Fruit fly (Drosophila melanogaster) whole organism, embryonic: ENCODE data around the gene hd.

Experiments
- Blimp-1 ChIP-seq: fragments of 200-800 bp; sonication (Bioruptor generic); optimal IDR thresholded peaks from 3 replicates; lab custom pipeline; 2018; ENCODE audit warnings: missing biosample characterization, missing genetic modification characterization, mild to moderate bottlenecking, moderate library complexity, missing genetic modification reagents
- BtbVII ChIP-seq: fragments of 200-800 bp; sonication (Bioruptor generic); optimal IDR thresholded peaks from 3 replicates; lab custom pipeline; 2017; ENCODE audit warnings: missing biosample characterization, mild to moderate bottlenecking, missing genetic modification characterization
- CG10147 ChIP-seq: fragments of 200-800 bp; sonication (Bioruptor generic); optimal IDR thresholded peaks from 2 replicates; lab custom pipeline; 2019; ENCODE audit warnings: missing biosample characterization, mild to moderate bottlenecking, missing genetic modification characterization, moderate library complexity
- CG10209 ChIP-seq: fragments of 200-800 bp; sonication (Bioruptor generic); optimal IDR thresholded peaks from 3 replicates; lab custom pipeline; 2017; ENCODE audit warnings: missing biosample characterization, mild to moderate bottlenecking, missing genetic modification characterization, missing genetic modification reagents
- CG10431 ChIP-seq: fragments of 200-800 bp; sonication (Bioruptor generic); optimal IDR thresholded peaks from 3 replicates; lab custom pipeline; 2018; ENCODE audit warnings: missing biosample characterization, mild to moderate bottlenecking, missing genetic modification characterization
- CG11695 ChIP-seq: fragments of 200-800 bp; sonication (Bioruptor generic); IDR thresholded peaks from 3 replicates; pipeline ENCODE4 v1.3.6; 2022; ENCODE audit warnings: missing biosample characterization, missing genetic modification characterization
- CG13775 ChIP-seq: fragments of 200-800 bp; sonication (Bioruptor generic); optimal IDR thresholded peaks from 3 replicates; lab custom pipeline; 2017; ENCODE audit warnings: missing biosample characterization, mild to moderate bottlenecking, missing genetic modification characterization
- CG18619 ChIP-seq: fragments of 200-800 bp; sonication (Bioruptor generic); optimal IDR thresholded peaks from 3 replicates; lab custom pipeline; 2017; ENCODE audit warnings: missing biosample characterization, mild to moderate bottlenecking, missing genetic modification characterization
- CG30403 ChIP-seq: fragments of 200-800 bp; sonication (Bioruptor generic); optimal IDR thresholded peaks from 3 replicates; lab custom pipeline; 2016; ENCODE audit warnings: missing biosample characterization, missing genetic modification characterization
- CG30431 ChIP-seq: fragments of 200-800 bp; sonication (Bioruptor generic); optimal IDR thresholded peaks from 2 replicates; lab custom pipeline; 2017; ENCODE audit warnings: missing biosample characterization, missing genetic modification characterization
- CG3163 ChIP-seq: fragments of 200-800 bp; sonication (Bioruptor generic); optimal IDR thresholded peaks from 3 replicates; lab custom pipeline; 2016; ENCODE audit warnings: missing biosample characterization, missing genetic modification characterization
- CG32532 ChIP-seq: fragments of 200-800 bp; sonication (Bioruptor generic); IDR thresholded peaks from 2 replicates; pipeline ENCODE4 v1.3.6; 2022; ENCODE audit warnings: missing biosample characterization, missing genetic modification characterization
- CG34376 ChIP-seq: fragments of 200-800 bp; sonication (Bioruptor generic); optimal IDR thresholded peaks from 2 replicates; lab custom pipeline; 2018; ENCODE audit warnings: missing biosample characterization, mild to moderate bottlenecking, missing genetic modification characterization
- CG4282 ChIP-seq: fragments of 200-800 bp; sonication (Bioruptor generic); optimal IDR thresholded peaks from 2 replicates; lab custom pipeline; 2016; ENCODE audit warnings: missing biosample characterization, missing genetic modification characterization
- CG4404 ChIP-seq: fragments of 200-800 bp; sonication (Bioruptor generic); IDR thresholded peaks from 2 replicates; pipeline ENCODE4 v1.3.6; 2022; ENCODE audit warnings: missing biosample characterization, missing genetic modification characterization
- CG6683 ChIP-seq: fragments of 200-800 bp; sonication (Bioruptor generic); optimal IDR thresholded peaks from 2 replicates; lab custom pipeline; 2017; ENCODE audit warnings: missing biosample characterization, mild to moderate bottlenecking, missing genetic modification characterization, missing genetic modification reagents
- CG8281 ChIP-seq: fragments of 200-800 bp; sonication (Bioruptor generic); optimal IDR thresholded peaks from 2 replicates; lab custom pipeline; 2018; ENCODE audit warnings: missing biosample characterization, mild to moderate bottlenecking, missing genetic modification characterization, moderate library complexity
- CG8944 ChIP-seq: fragments of 200-800 bp; sonication (Bioruptor generic); optimal IDR thresholded peaks from 3 replicates; lab custom pipeline; 2016; ENCODE audit warnings: missing biosample characterization, missing genetic modification characterization
- CG9609 ChIP-seq: fragments of 200-800 bp; sonication (Bioruptor generic); optimal IDR thresholded peaks from 3 replicates; lab custom pipeline; 2016; ENCODE audit warnings: missing biosample characterization, missing genetic modification characterization
- Dip2 ChIP-seq: fragments of 200-800 bp; sonication (Bioruptor generic); IDR thresholded peaks from 2 replicates; pipeline ENCODE4 v1.3.6; 2022; ENCODE audit warnings: missing biosample characterization, missing genetic modification characterization
- Dp ChIP-seq: fragments of 200-800 bp; sonication (Bioruptor generic); optimal IDR thresholded peaks from 2 replicates; lab custom pipeline; 2018; ENCODE audit warnings: missing biosample characterization, mild to moderate bottlenecking, missing genetic modification characterization, moderate library complexity
- Drgx ChIP-seq: fragments of 200-800 bp; sonication (Bioruptor generic); IDR thresholded peaks from 2 replicates; pipeline ENCODE4 v1.3.6; 2022; ENCODE audit warnings: missing biosample characterization, missing genetic modification characterization
- MESR4 ChIP-seq: fragments of 200-800 bp; sonication (Bioruptor generic); optimal IDR thresholded peaks from 2 replicates; lab custom pipeline; 2018; ENCODE audit warnings: missing biosample characterization, mild to moderate bottlenecking, missing genetic modification characterization, moderate library complexity
- Mes4 ChIP-seq: fragments of 200-800 bp; sonication (Bioruptor generic); optimal IDR thresholded peaks from 2 replicates; lab custom pipeline; 2016; ENCODE audit warnings: missing biosample characterization, missing genetic modification characterization
- Mrtf ChIP-seq: fragments of 200-800 bp; sonication (Bioruptor generic); IDR thresholded peaks from 3 replicates; pipeline ENCODE4 v1.3.6; 2022; ENCODE audit warnings: missing biosample characterization, missing genetic modification characterization
- NC2β ChIP-seq: fragments of 200-800 bp; sonication (Bioruptor generic); optimal IDR thresholded peaks from 2 replicates; lab custom pipeline; 2016; ENCODE audit warnings: missing biosample characterization, missing genetic modification characterization
- Side ChIP-seq: fragments of 200-800 bp; sonication (Bioruptor generic); optimal IDR thresholded peaks from 2 replicates; lab custom pipeline; 2016; ENCODE audit warnings: missing biosample characterization, missing genetic modification characterization
- Stat92E ChIP-seq, 3 experiments: fragments of >200 bp in 2 of 3; fragments of 200-800 bp in 1 of 3; sonication (Bioruptor generic) in 1 of 3; optimal IDR thresholded peaks; 2 replicates each; lab custom pipeline; 2017 to 2019; ENCODE audit warnings: missing biosample characterization in 3 of 3, missing genetic modification characterization in 3 of 3, mild to moderate bottlenecking in 1 of 3, moderate library complexity in 1 of 3
- Trl ChIP-seq, 3 experiments: fragments of >200 bp in 2 of 3; fragments of 200-800 bp in 1 of 3; sonication (Bioruptor generic) in 1 of 3; optimal IDR thresholded peaks; 2 replicates in 1 of 3; 3 replicates in 2 of 3; lab custom pipeline; 2016 to 2017; ENCODE audit warnings: missing biosample characterization in 1 of 3, missing genetic modification characterization in 1 of 3
- Vsx1 ChIP-seq: fragments of 200-800 bp; sonication (Bioruptor generic); optimal IDR thresholded peaks from 2 replicates; lab custom pipeline; 2017; ENCODE audit warnings: missing biosample characterization, mild to moderate bottlenecking, missing genetic modification characterization, missing genetic modification reagents
- ac ChIP-seq: fragments of 200-800 bp; sonication (Bioruptor generic); optimal IDR thresholded peaks from 3 replicates; lab custom pipeline; 2017; ENCODE audit warnings: missing biosample characterization, mild to moderate bottlenecking, missing genetic modification characterization
- crp ChIP-seq, 2 experiments: fragments of 200-800 bp; sonication (Bioruptor generic); optimal IDR thresholded peaks; 2 replicates in 1 of 2; 3 replicates in 1 of 2; lab custom pipeline; 2017; ENCODE audit warnings: missing biosample characterization in 2 of 2, missing genetic modification characterization in 2 of 2, mild to moderate bottlenecking in 1 of 2, moderate library complexity in 1 of 2
- ems ChIP-seq: fragments of 200-800 bp; sonication (Bioruptor generic); optimal IDR thresholded peaks from 3 replicates; lab custom pipeline; 2016; ENCODE audit warnings: missing biosample characterization, missing genetic modification characterization
- en ChIP-seq: fragments of 200-800 bp; sonication (Bioruptor generic); optimal IDR thresholded peaks from 2 replicates; lab custom pipeline; 2016; ENCODE audit warnings: missing biosample characterization, missing genetic modification characterization
- gcm ChIP-seq: fragments of 200-800 bp; sonication (Bioruptor generic); optimal IDR thresholded peaks from 2 replicates; lab custom pipeline; 2019; ENCODE audit warnings: missing biosample characterization, mild to moderate bottlenecking, missing genetic modification characterization, moderate library complexity
- gcm2 ChIP-seq: fragments of 200-800 bp; sonication (Bioruptor generic); optimal IDR thresholded peaks from 2 replicates; lab custom pipeline; 2016; ENCODE audit warnings: missing biosample characterization, missing genetic modification characterization
- h ChIP-seq: fragments of >200 bp; optimal IDR thresholded peaks from 2 replicates; lab custom pipeline; 2017
- hth ChIP-seq: fragments of >200 bp; optimal IDR thresholded peaks from 2 replicates; lab custom pipeline; 2017; ENCODE audit warnings: inconsistent platforms
- lmd ChIP-seq: fragments of 200-800 bp; sonication (Bioruptor generic); IDR thresholded peaks from 2 replicates; pipeline ENCODE4 v1.3.6; 2022; ENCODE audit warnings: missing biosample characterization, missing genetic modification characterization
- maf-S ChIP-seq: fragments of 200-800 bp; sonication (Bioruptor generic); optimal IDR thresholded peaks from 2 replicates; lab custom pipeline; 2016; ENCODE audit warnings: missing biosample characterization, missing genetic modification characterization
- nerfin-1 ChIP-seq: fragments of 200-800 bp; sonication (Bioruptor generic); optimal IDR thresholded peaks from 3 replicates; lab custom pipeline; 2019; ENCODE audit warnings: missing biosample characterization, mild to moderate bottlenecking, missing genetic modification characterization, moderate library complexity
- pnt ChIP-seq: fragments of 200-800 bp; sonication (Bioruptor generic); optimal IDR thresholded peaks from 3 replicates; lab custom pipeline; 2016; ENCODE audit warnings: missing biosample characterization, missing genetic modification characterization
- pros ChIP-seq: fragments of 200-800 bp; sonication (Bioruptor generic); optimal IDR thresholded peaks from 3 replicates; lab custom pipeline; 2019; ENCODE audit warnings: missing biosample characterization, mild to moderate bottlenecking, missing genetic modification characterization, moderate library complexity
- psq ChIP-seq: fragments of 200-800 bp; sonication (Bioruptor generic); optimal IDR thresholded peaks from 2 replicates; lab custom pipeline; 2017; ENCODE audit warnings: missing biosample characterization, missing genetic modification characterization
- pzg ChIP-seq: fragments of 200-800 bp; sonication (Bioruptor generic); optimal IDR thresholded peaks from 3 replicates; lab custom pipeline; 2018; ENCODE audit warnings: missing biosample characterization, mild to moderate bottlenecking, missing genetic modification characterization, moderate library complexity
- ssp ChIP-seq: fragments of 200-800 bp; sonication (Bioruptor generic); IDR thresholded peaks from 2 replicates; pipeline ENCODE4 v1.3.6; 2022; ENCODE audit warnings: missing biosample characterization, missing genetic modification characterization
- stc ChIP-seq: fragments of 200-800 bp; sonication (Bioruptor generic); IDR thresholded peaks from 2 replicates; pipeline ENCODE4 v1.3.6; 2022; ENCODE audit warnings: missing biosample characterization, missing genetic modification characterization
- tap ChIP-seq: fragments of 200-800 bp; optimal IDR thresholded peaks from 3 replicates; lab custom pipeline; 2019; ENCODE audit warnings: missing biosample characterization, mild to moderate bottlenecking, missing genetic modification characterization, moderate library complexity
- trem ChIP-seq: fragments of 200-800 bp; optimal IDR thresholded peaks from 3 replicates; lab custom pipeline; 2019; ENCODE audit warnings: missing biosample characterization, mild to moderate bottlenecking, missing genetic modification characterization, moderate library complexity
- vfl ChIP-seq: fragments of 200-800 bp; sonication (Bioruptor generic); optimal IDR thresholded peaks from 2 replicates; lab custom pipeline; 2016; ENCODE audit warnings: missing biosample characterization, missing genetic modification characterization
- vvl ChIP-seq: fragments of 200-800 bp; sonication (Bioruptor generic); IDR thresholded peaks from 2 replicates; pipeline ENCODE4 v1.3.6; 2022; ENCODE audit warnings: missing biosample characterization, missing genetic modification characterization

hd gene

DNA sequence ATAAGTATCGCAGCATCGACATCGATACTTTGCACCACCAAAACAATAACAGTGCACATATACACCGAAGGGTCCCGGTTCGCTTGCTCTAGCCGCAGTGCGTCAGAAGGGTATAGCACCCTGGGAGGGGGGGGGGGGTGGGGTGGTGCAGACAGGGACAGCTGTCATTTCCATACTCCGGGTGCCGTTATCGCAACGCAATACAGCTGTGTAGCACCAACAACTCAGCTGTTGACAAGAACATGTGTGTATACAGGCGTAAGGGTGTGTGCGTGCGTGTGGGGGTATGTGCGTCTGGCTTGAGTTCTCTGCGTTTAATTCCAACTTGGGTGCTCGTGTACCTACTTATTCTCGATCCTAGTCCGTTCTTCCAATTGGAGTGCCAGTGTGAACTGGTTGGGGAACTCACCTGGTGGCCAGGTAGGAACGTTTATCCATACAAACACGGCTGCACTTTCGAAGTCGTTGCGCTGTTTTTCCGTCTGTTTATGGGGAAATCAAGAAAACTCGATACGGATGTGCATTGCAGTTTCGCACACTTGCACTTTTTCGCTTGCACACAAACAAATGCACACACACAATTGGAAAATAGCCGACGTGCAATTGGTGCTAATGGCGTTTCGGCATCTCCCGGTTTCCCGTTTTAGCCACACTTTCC, 7.1 kb downstream of the hd start (continued):
- TF ChIP-seq CG9609: no peak
- peak; percentile 98 for TF ChIP-seq nerfin-1
- no peak for TF ChIP-seq h
- peak; percentile 8 for TF ChIP-seq CG10431 (GFP tag; lab: Kevin White, UChicago)
- no peak for TF ChIP-seq Stat92E (GFP tag; optimal IDR thresholded peaks at IDR 0.05; lab: Kevin White, UChicago)
- TF ChIP-seq CG10209 (GFP tag; lab: Kevin White, UChicago): no peak
- no peak for TF ChIP-seq ems
- no peak for TF ChIP-seq en
- no peak for TF ChIP-seq gcm2 (GFP tag; lab: Kevin White, UChicago)
- TF ChIP-seq stc (GFP tag; lab: Robert Waterston, UW): no peak; the same call in 1 of the 2 replicates
- no peak for TF ChIP-seq Dip2 (GFP tag; lab: Robert Waterston, UW)
- peak; percentile 3 for TF ChIP-seq pzg (GFP tag; lab: Kevin White, UChicago)
- TF ChIP-seq Trl (optimal IDR thresholded peaks at IDR 0.05; lab: Kevin White, UChicago): no peak
- no peak for TF ChIP-seq Trl (GFP tag; optimal IDR thresholded peaks at IDR 0.05; lab: Kevin White, UChicago)
- TF ChIP-seq hth: no peak
- TF ChIP-seq trem (tag; lab: Kevin White, UChicago): no peak
- peak; percentile 24; the same call in 1 of the 2 replicates for TF ChIP-seq Drgx
- no peak for TF ChIP-seq CG32532
- TF ChIP-seq CG34376 (GFP tag; lab: Kevin White, UChicago): peak; percentile 64
- no peak for TF ChIP-seq Mes4 (GFP tag; lab: Kevin White, UChicago)
- TF ChIP-seq CG10147: no peak
- peak in 1 of 2 experiments; percentile 85 for TF ChIP-seq crp (GFP tag; optimal IDR thresholded peaks at IDR 0.05; lab: Kevin White, UChicago)
- TF ChIP-seq NC2β (GFP tag; lab: Kevin White, UChicago): no peak
- TF ChIP-seq Blimp-1 (GFP tag; lab: Kevin White, UChicago): no peak
- TF ChIP-seq Mrtf (GFP tag; lab: Robert Waterston, UW): no peak
- TF ChIP-seq CG4282 (GFP tag; lab: Kevin White, UChicago): no peak
- no peak for TF ChIP-seq lmd (GFP tag; lab: Robert Waterston, UW)
- peak; percentile 81 for TF ChIP-seq ac (GFP tag; lab: Kevin White, UChicago)
- no peak for TF ChIP-seq MESR4 (GFP tag; lab: Kevin White, UChicago)
- TF ChIP-seq CG3163: no peak
- TF ChIP-seq maf-S (GFP tag; lab: Kevin White, UChicago): no peak
- TF ChIP-seq CG30403: no peak
- TF ChIP-seq Dp (GFP tag; lab: Kevin White, UChicago): no peak
- peak; percentile 31 for TF ChIP-seq tap (tag; lab: Kevin White, UChicago)
- TF ChIP-seq pnt (GFP tag; lab: Kevin White, UChicago): no peak
- TF ChIP-seq CG11695 (GFP tag; lab: Robert Waterston, UW): no peak
- TF ChIP-seq psq (GFP tag; lab: Kevin White, UChicago): no peak
- TF ChIP-seq CG4404 (GFP tag; lab: Robert Waterston, UW): no peak
- no peak for TF ChIP-seq BtbVII (GFP tag; lab: Kevin White, UChicago)
- no peak for TF ChIP-seq CG8944 (GFP tag; lab: Kevin White, UChicago)
- TF ChIP-seq vfl (GFP tag; lab: Kevin White, UChicago): no peak
- no peak for TF ChIP-seq CG30431 (GFP tag; lab: Kevin White, UChicago)
- no peak for TF ChIP-seq CG13775
- peak; percentile 36 for TF ChIP-seq gcm (GFP tag; lab: Kevin White, UChicago)
- TF ChIP-seq CG8281 (tag; lab: Kevin White, UChicago): no peak
- no peak for TF ChIP-seq CG6683 (GFP tag; lab: Kevin White, UChicago)
- TF ChIP-seq ssp (GFP tag; lab: Robert Waterston, UW): no peak
- TF ChIP-seq Vsx1 (GFP tag; lab: Kevin White, UChicago): no peak
- no peak for TF ChIP-seq Side (GFP tag; lab: Kevin White, UChicago)
- peak; percentile 12; the same call in 1 of the 2 replicates for TF ChIP-seq vvl (GFP tag; lab: Robert Waterston, UW)
- TF ChIP-seq CG18619 (GFP tag; lab: Kevin White, UChicago): no peak
- peak; percentile 83 for TF ChIP-seq pros (GFP tag; lab: Kevin White, UChicago)
